Worm (Caenorhabditis elegans) whole organism, L4 larva: Measurements from ENCODE around the gene sra-13.

Experiments
- R02D3.7 ChIP-seq: fragments of 150-350 bp; sonication (generic microtip); optimal IDR thresholded peaks from 3 replicates; lab custom pipeline; 2014; ENCODE audit warnings: missing biosample characterization, missing genetic modification characterization
- Y48G9A.11 ChIP-seq: fragments of 200-800 bp; sonication (Bioruptor generic); IDR thresholded peaks from 2 replicates; pipeline ENCODE4 v1.3.6; 2022; ENCODE audit warnings: missing genetic modification reagents, missing genetic modification characterization, missing compliant biosample characterization
- ZK546.5 ChIP-seq, 2 experiments: sonication (generic microtip); optimal IDR thresholded peaks; 2 replicates each; lab custom pipeline; 2017; ENCODE audit warnings: missing biosample characterization in 2 of 2, missing genetic modification characterization in 2 of 2
- ama-1 ChIP-seq: fragments of 150-350 bp; optimal IDR thresholded peaks from 2 replicates; lab custom pipeline; 2014; ENCODE audit warnings: inconsistent platforms, mixed read lengths
- fkh-10 ChIP-seq: fragments of 150-350 bp; optimal IDR thresholded peaks from 2 replicates; lab custom pipeline; 2014; ENCODE audit warnings: missing biosample characterization, missing genetic modification reagents, missing genetic modification characterization
- jun-1 ChIP-seq: fragments of 150-350 bp; optimal IDR thresholded peaks from 2 replicates; lab custom pipeline; 2014; ENCODE audit warnings: missing biosample characterization, missing genetic modification reagents, missing genetic modification characterization
- lin-13 ChIP-seq: fragments of 150-350 bp; optimal IDR thresholded peaks from 2 replicates; lab custom pipeline; 2014; ENCODE audit warnings: missing biosample characterization, missing genetic modification reagents, missing genetic modification characterization
- mdt-29 ChIP-seq: fragments of 200-800 bp; sonication (Bioruptor generic); IDR thresholded peaks from 2 replicates; pipeline ENCODE4 v1.3.6; 2022; ENCODE audit warnings: missing genetic modification reagents, missing genetic modification characterization, missing compliant biosample characterization
- nhr-6 ChIP-seq: fragments of 150-350 bp; optimal IDR thresholded peaks from 2 replicates; lab custom pipeline; 2014; ENCODE audit warnings: missing biosample characterization, missing genetic modification characterization
- pqm-1 ChIP-seq: sonication (generic microtip); optimal IDR thresholded peaks from 2 replicates; lab custom pipeline; 2017; ENCODE audit warnings: missing biosample characterization, missing genetic modification characterization
- snpc-4 ChIP-seq: fragments of 150-350 bp; optimal IDR thresholded peaks from 2 replicates; lab custom pipeline; 2014; ENCODE audit warnings: missing biosample characterization, missing genetic modification characterization
- unc-39 ChIP-seq: sonication (generic microtip); optimal IDR thresholded peaks from 2 replicates; lab custom pipeline; 2017; ENCODE audit warnings: missing biosample characterization, missing genetic modification characterization
- unc-62 ChIP-seq, 3 experiments: fragments of 150-350 bp in 1 of 3; sonication (generic microtip); optimal IDR thresholded peaks in 2 of 3; peaks in 1 of 3; 1 replicate in 1 of 3; 2 replicates in 2 of 3; lab custom pipeline; 2014 to 2017; ENCODE audit warnings: missing biosample characterization in 3 of 3, missing genetic modification characterization in 3 of 3, missing genetic modification reagents in 3 of 3, missing genotype in 1 of 3
- zip-2 ChIP-seq: fragments of 150-350 bp; optimal IDR thresholded peaks from 2 replicates; lab custom pipeline; 2014; ENCODE audit warnings: missing biosample characterization, missing genetic modification characterization

ce11 chrII:8437035-8437434 lies 29.6 kb downstream of the sra-13 start, which contains the start of gene acp-3:
- TF ChIP-seq Y48G9A.11 (no peak), nhr-6 (tag; lab: Kevin White, UChicago) (no peak), jun-1 (tag; lab: Kevin White, UChicago) (no peak), pqm-1 (tag; lab: Kevin White, UChicago) (no peak), ama-1 (no peak), snpc-4 (no peak), fkh-10 (GFP tag; lab: Kevin White, UChicago) (no peak), mdt-29 (no peak), ZK546.5 (tag; optimal IDR thresholded peaks at IDR 0.05; lab: Kevin White, UChicago) (no peak), R02D3.7 (tag; lab: Kevin White, UChicago) (no peak), lin-13 (GFP tag; lab: Kevin White, UChicago) (no peak), zip-2 (tag; lab: Kevin White, UChicago) (no peak), unc-62 (GFP tag; optimal IDR thresholded peaks at IDR 0.05 in 1 of 2; lab: Kevin White, UChicago) (peak in 1 of 2 experiments; percentile 68), unc-62 (tag; optimal IDR thresholded peaks at IDR 0.05; lab: Kevin White, UChicago) (no peak), unc-39 (tag; lab: Kevin White, UChicago) (no peak)
